Worm (Caenorhabditis elegans): ENCODE measurements around the gene grl-15.

grl-15 gene

DNA sequence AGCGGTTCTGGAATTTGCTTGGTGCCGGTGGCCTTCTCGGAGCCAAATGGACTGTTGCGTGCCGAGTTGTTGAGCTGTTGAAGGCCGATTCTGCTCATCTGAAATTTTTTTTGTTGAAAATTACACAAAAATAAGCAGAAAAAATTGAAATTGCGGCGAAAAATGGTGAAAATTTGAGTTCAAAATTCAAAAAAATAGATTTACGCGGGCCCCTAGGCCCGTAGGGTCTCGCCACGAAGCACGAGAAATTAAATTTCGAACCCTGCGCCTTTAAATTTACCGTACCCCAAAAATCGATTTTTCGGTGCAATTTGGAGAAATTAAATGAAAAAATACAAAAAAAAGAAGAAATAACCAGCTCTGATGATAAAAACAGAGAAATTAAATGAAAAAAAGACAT, 10.6 kb downstream of the grl-15 start, which contains the start of gene gmn-1 (continued):
- peak; percentile 31 for TF ChIP-seq tlf-1 (GFP tag; optimal IDR thresholded peaks at IDR 0.05)
- no peak for TF ChIP-seq rpc-1 (optimal IDR thresholded peaks at IDR 0.05)
- TF ChIP-seq rpc-1 (tag; optimal IDR thresholded peaks at IDR 0.05): no peak
- peak; percentile 92 for TF ChIP-seq lsl-1 (GFP tag; optimal IDR thresholded peaks at IDR 0.05)
- no peak for TF ChIP-seq atf-7 (tag; optimal IDR thresholded peaks at IDR 0.05)
- TF ChIP-seq nhr-90 (tag; optimal IDR thresholded peaks at IDR 0.05): no peak
- TF ChIP-seq ZK185.1 (tag; optimal IDR thresholded peaks at IDR 0.05; ENCODE audit: poor library complexity, severe bottlenecking): no peak
- TF ChIP-seq let-526 (GFP tag; IDR thresholded peaks at IDR 0.05): no peak
- peak; percentile 63 for TF ChIP-seq snpc-1.1 (tag; optimal IDR thresholded peaks at IDR 0.05; ENCODE audit: insufficient read depth)
- TF ChIP-seq hmg-1.2 (GFP tag; IDR thresholded peaks at IDR 0.05): peak; percentile 39
- TF ChIP-seq lin-26 (GFP tag; IDR thresholded peaks at IDR 0.05): no peak
- 0 out of 2 replicates have a peak, but pooled peaks have one; percentile 18 for TF ChIP-seq B0019.2 (GFP tag; conservative IDR thresholded peaks at IDR 0.05)
- TF ChIP-seq repo-1 (tag; optimal IDR thresholded peaks at IDR 0.05): no peak
- no peak for TF ChIP-seq C06A6.2 (GFP tag; conservative IDR thresholded peaks at IDR 0.05)
- TF ChIP-seq rec-8 (tag; optimal IDR thresholded peaks at IDR 0.05): no peak
- TF ChIP-seq F37B4.10 (GFP tag; IDR thresholded peaks at IDR 0.05): no peak
- TF ChIP-seq ztf-26 (tag; optimal IDR thresholded peaks at IDR 0.05): no peak
- TF ChIP-seq madf-6 (GFP tag; IDR thresholded peaks at IDR 0.05): peak; percentile 94
- no peak for TF ChIP-seq bed-1 (GFP tag; IDR thresholded peaks at IDR 0.05)
- TF ChIP-seq Y53F4B.3 (GFP tag; IDR thresholded peaks at IDR 0.05): no peak
- no peak for TF ChIP-seq somi-1 (GFP tag; optimal IDR thresholded peaks at IDR 0.05)
- no peak for TF ChIP-seq ceh-40 (GFP tag; IDR thresholded peaks at IDR 0.05)
- TF ChIP-seq madf-8 (GFP tag; conservative IDR thresholded peaks at IDR 0.05): peak; percentile 85
- TF ChIP-seq hlh-12 (tag; optimal IDR thresholded peaks at IDR 0.05): no peak
- no peak for TF ChIP-seq ceh-58 (GFP tag; IDR thresholded peaks at IDR 0.05)
- TF ChIP-seq sdz-38 (tag; optimal IDR thresholded peaks at IDR 0.05): no peak
- TF ChIP-seq ztf-25 (GFP tag; IDR thresholded peaks at IDR 0.05): no peak
- TF ChIP-seq lag-1 (GFP tag; IDR thresholded peaks at IDR 0.05): no peak
- TF ChIP-seq ceh-100 (GFP tag; IDR thresholded peaks at IDR 0.05): 0 out of 2 replicates have a peak, but pooled peaks have one; percentile 26
- TF ChIP-seq unc-130 (GFP tag; optimal IDR thresholded peaks at IDR 0.05): no peak
- TF ChIP-seq attf-6 (GFP tag; IDR thresholded peaks at IDR 0.05): no peak
- TF ChIP-seq F23B12.7 (tag; optimal IDR thresholded peaks at IDR 0.05; ENCODE audit: insufficient read depth): no peak
- no peak for TF ChIP-seq T07F8.4 (tag; optimal IDR thresholded peaks at IDR 0.05)
- peak; percentile 90 for TF ChIP-seq xnd-1 (tag; optimal IDR thresholded peaks at IDR 0.05)
- no peak for TF ChIP-seq F10E7.11 (tag; optimal IDR thresholded peaks at IDR 0.05)
- no peak for TF ChIP-seq zim-3 (tag; optimal IDR thresholded peaks at IDR 0.05)
- no peak for TF ChIP-seq fkh-3 (tag; optimal IDR thresholded peaks at IDR 0.05)
- TF ChIP-seq F52B5.7 (tag; optimal IDR thresholded peaks at IDR 0.05): no peak
- TF ChIP-seq F22D6.2 (tag; optimal IDR thresholded peaks at IDR 0.05): no peak
- TF ChIP-seq F49E8.2 (tag; optimal IDR thresholded peaks at IDR 0.05; ENCODE audit: insufficient read depth): no peak
- TF ChIP-seq ztf-18 (tag; optimal IDR thresholded peaks at IDR 0.05): no peak
- no peak for TF ChIP-seq tbx-9 (tag; optimal IDR thresholded peaks at IDR 0.05; ENCODE audit: borderline replicate concordance)
- TF ChIP-seq K12H6.12 (tag; optimal IDR thresholded peaks at IDR 0.05): no peak
- TF ChIP-seq ama-1 (optimal IDR thresholded peaks at IDR 0.05): no peak
- TF ChIP-seq ama-1 (GFP tag; optimal IDR thresholded peaks at IDR 0.05): no peak
- no peak for TF ChIP-seq Y67H2A.10 (GFP tag; conservative IDR thresholded peaks at IDR 0.05)
- no peak for TF ChIP-seq mxl-1 (tag; optimal IDR thresholded peaks at IDR 0.05)
- peak; percentile 88 for TF ChIP-seq D2030.7 (GFP tag; IDR thresholded peaks at IDR 0.05)
- peak; percentile 83 for TF ChIP-seq ztf-28 (GFP tag; IDR thresholded peaks at IDR 0.05)
- TF ChIP-seq B0261.1 (tag; optimal IDR thresholded peaks at IDR 0.05): no peak
- peak; percentile 72 for TF ChIP-seq dpl-1 (GFP tag; optimal IDR thresholded peaks at IDR 0.05)

Data from whole organism, young adult.